Fruit fly (Drosophila melanogaster): ENCODE measurements around the gene CG12971.

- no peak for TF ChIP-seq CG8478 (optimal IDR thresholded peaks at IDR 0.05)
- TF ChIP-seq CTCF (optimal IDR thresholded peaks at IDR 0.05) = no peak
Measured at dm6 chr3L:21390431-21390830, 34.1 kb upstream of the CG12971 start.

All from S2 (cell line).